Worm (Caenorhabditis elegans) whole organism, L1 larva: Measurements from ENCODE around the gene ggtb-1.

Experiments
- C16A3.4 ChIP-seq: fragments of 150-350 bp; optimal IDR thresholded peaks from 2 replicates; lab custom pipeline; 2014; ENCODE audit warnings: missing biosample characterization, missing genetic modification characterization
- F16B12.6 ChIP-seq: fragments of 150-350 bp; optimal IDR thresholded peaks from 2 replicates; lab custom pipeline; 2014; ENCODE audit warnings: missing biosample characterization, missing genetic modification characterization
- Y116A8C.19 ChIP-seq: sonication (generic microtip); optimal IDR thresholded peaks from 2 replicates; lab custom pipeline; 2016; ENCODE audit warnings: missing compliant biosample characterization, missing genetic modification characterization, borderline replicate concordance
- alr-1 ChIP-seq: fragments of 200-800 bp; sonication (Bioruptor generic); optimal IDR thresholded peaks from 2 replicates; lab custom pipeline; 2018; ENCODE audit warnings: borderline replicate concordance, mild to moderate bottlenecking, missing genetic modification characterization, missing compliant biosample characterization
- aly-2 ChIP-seq: fragments of 150-350 bp; optimal IDR thresholded peaks from 2 replicates; lab custom pipeline; 2014; ENCODE audit warnings: missing biosample characterization, missing genetic modification characterization
- blmp-1 ChIP-seq: fragments of 150-350 bp; optimal IDR thresholded peaks from 2 replicates; lab custom pipeline; 2014; ENCODE audit warnings: missing biosample characterization, missing genetic modification characterization
- ceh-82 ChIP-seq, 3 experiments: fragments of 150-350 bp in 1 of 3; sonication (generic microtip) in 2 of 3; optimal IDR thresholded peaks; 2 replicates each; lab custom pipeline; 2014 to 2017; ENCODE audit warnings: missing biosample characterization in 3 of 3, missing genetic modification characterization in 3 of 3
- ces-1 ChIP-seq: fragments of 150-350 bp; optimal IDR thresholded peaks from 2 replicates; lab custom pipeline; 2014; ENCODE audit warnings: missing biosample characterization, missing genetic modification reagents, missing genetic modification characterization
- dpl-1 ChIP-seq, 3 experiments: fragments of 150-350 bp in 2 of 3; sonication (generic microtip) in 1 of 3; optimal IDR thresholded peaks; 2 replicates each; lab custom pipeline; 2014 to 2017; ENCODE audit warnings: missing biosample characterization in 3 of 3, missing genetic modification characterization in 3 of 3, missing genetic modification reagents in 3 of 3
- dsc-1 ChIP-seq: sonication (generic microtip); optimal IDR thresholded peaks from 2 replicates; lab custom pipeline; 2016; ENCODE audit warnings: mild to moderate bottlenecking, missing genetic modification characterization, missing compliant biosample characterization
- efl-1 ChIP-seq, 4 experiments: fragments of 150-350 bp; optimal IDR thresholded peaks in 3 of 4; peaks in 1 of 4; 1 replicate in 1 of 4; 2 replicates in 3 of 4; lab custom pipeline; 2014; ENCODE audit warnings: missing biosample characterization in 2 of 4, missing genetic modification characterization in 2 of 4, missing genetic modification reagents in 2 of 4
- egl-13 ChIP-seq: sonication (generic microtip); optimal IDR thresholded peaks from 2 replicates; lab custom pipeline; 2016; ENCODE audit warnings: missing genotype, missing genetic modification reagents, missing genetic modification characterization, missing compliant biosample characterization
- elt-2 ChIP-seq: sonication (generic microtip); optimal IDR thresholded peaks from 2 replicates; lab custom pipeline; 2016; ENCODE audit warnings: missing genetic modification characterization, mild to moderate bottlenecking, inconsistent platforms, missing compliant biosample characterization, missing genetic modification reagents
- elt-3 ChIP-seq, 6 experiments: fragments of 150-350 bp in 1 of 6; sonication (generic microtip); optimal IDR thresholded peaks; 2 replicates each; lab custom pipeline; 2017 to 2018; ENCODE audit warnings: missing biosample characterization in 6 of 6, missing genetic modification characterization in 6 of 6, inconsistent platforms in 1 of 6
- fkh-8 ChIP-seq: sonication (generic microtip); optimal IDR thresholded peaks from 2 replicates; lab custom pipeline; 2016; ENCODE audit warnings: mild to moderate bottlenecking, missing genetic modification characterization, missing compliant biosample characterization
- fos-1 ChIP-seq: fragments of 150-350 bp; optimal IDR thresholded peaks from 2 replicates; lab custom pipeline; 2014; ENCODE audit warnings: missing biosample characterization, missing genetic modification characterization
- jun-1 ChIP-seq: fragments of 150-350 bp; optimal IDR thresholded peaks from 2 replicates; lab custom pipeline; 2014; ENCODE audit warnings: missing biosample characterization, missing genetic modification reagents, missing genetic modification characterization
- lin-14 ChIP-seq: fragments of 200-800 bp; sonication (Bioruptor generic); optimal IDR thresholded peaks from 2 replicates; lab custom pipeline; 2018; ENCODE audit warnings: mild to moderate bottlenecking, missing genetic modification characterization, moderate library complexity, missing compliant biosample characterization
- lin-15B ChIP-seq: fragments of 150-350 bp; sonication (generic microtip); optimal IDR thresholded peaks from 3 replicates; lab custom pipeline; 2014; ENCODE audit warnings: missing biosample characterization, missing genetic modification characterization
- lin-39 ChIP-seq: fragments of 150-350 bp; optimal IDR thresholded peaks from 2 replicates; lab custom pipeline; 2014; ENCODE audit warnings: missing biosample characterization, missing genetic modification reagents, missing genetic modification characterization
- lsy-2 ChIP-seq, 2 experiments: fragments of 150-350 bp; optimal IDR thresholded peaks; 2 replicates each; lab custom pipeline; 2014; ENCODE audit warnings: missing biosample characterization in 2 of 2, missing genetic modification characterization in 2 of 2
- mab-9 ChIP-seq: fragments of 200-800 bp; sonication (Bioruptor generic); IDR thresholded peaks from 2 replicates; pipeline ENCODE4 v1.3.6; 2022; ENCODE audit warnings: missing genetic modification reagents, missing genetic modification characterization, missing compliant biosample characterization
- mef-2 ChIP-seq: fragments of 150-350 bp; optimal IDR thresholded peaks from 2 replicates; lab custom pipeline; 2014; ENCODE audit warnings: missing biosample characterization, missing genetic modification characterization
- nhr-11 ChIP-seq: fragments of 150-350 bp; optimal IDR thresholded peaks from 2 replicates; lab custom pipeline; 2014; ENCODE audit warnings: missing biosample characterization, missing genetic modification characterization
- nhr-19 ChIP-seq: fragments of 200-800 bp; sonication (Bioruptor generic); conservative IDR thresholded peaks from 2 replicates; pipeline ENCODE4 v1.3.6; 2022; ENCODE audit warnings: missing genetic modification characterization, missing compliant biosample characterization
- nhr-20 ChIP-seq: sonication (generic microtip); optimal IDR thresholded peaks from 2 replicates; lab custom pipeline; 2016; ENCODE audit warnings: mild to moderate bottlenecking, missing genetic modification characterization, missing compliant biosample characterization
- nhr-237 ChIP-seq: fragments of 150-350 bp; optimal IDR thresholded peaks from 2 replicates; lab custom pipeline; 2014; ENCODE audit warnings: missing biosample characterization, missing genetic modification characterization
- nhr-47 ChIP-seq: sonication (generic microtip); optimal IDR thresholded peaks from 2 replicates; lab custom pipeline; 2016; ENCODE audit warnings: mild to moderate bottlenecking, missing genetic modification characterization, moderate library complexity, missing compliant biosample characterization
- nhr-71 ChIP-seq: sonication (generic microtip); optimal IDR thresholded peaks from 2 replicates; lab custom pipeline; 2016; ENCODE audit warnings: mild to moderate bottlenecking, missing genetic modification characterization, moderate library complexity, missing compliant biosample characterization
- nhr-76 ChIP-seq: sonication (generic microtip); optimal IDR thresholded peaks from 2 replicates; lab custom pipeline; 2017; ENCODE audit warnings: missing biosample characterization, missing genetic modification characterization
- nhr-77 ChIP-seq: fragments of 150-350 bp; optimal IDR thresholded peaks from 2 replicates; lab custom pipeline; 2014; ENCODE audit warnings: missing biosample characterization, missing genetic modification characterization
- nhr-90 ChIP-seq: sonication (generic microtip); optimal IDR thresholded peaks from 2 replicates; lab custom pipeline; 2016; ENCODE audit warnings: mild to moderate bottlenecking, missing genetic modification characterization, missing compliant biosample characterization; ENCODE audit not compliant: poor library complexity
- pag-3 ChIP-seq: sonication (generic microtip); optimal IDR thresholded peaks from 2 replicates; lab custom pipeline; 2017; ENCODE audit warnings: missing genetic modification characterization, mild to moderate bottlenecking, missing compliant biosample characterization, antibody characterized with exemption, borderline replicate concordance; ENCODE audit not compliant: insufficient read depth
- pax-3 ChIP-seq: fragments of 200-800 bp; sonication (Bioruptor generic); optimal IDR thresholded peaks from 2 replicates; lab custom pipeline; 2018; ENCODE audit warnings: mild to moderate bottlenecking, missing genetic modification characterization, moderate library complexity, missing compliant biosample characterization
- rnt-1 ChIP-seq: sonication (generic microtip); optimal IDR thresholded peaks from 2 replicates; lab custom pipeline; 2016; ENCODE audit warnings: mild to moderate bottlenecking, missing genetic modification characterization, moderate library complexity, missing compliant biosample characterization
- snu-23 ChIP-seq: sonication (generic microtip); optimal IDR thresholded peaks from 2 replicates; lab custom pipeline; 2016; ENCODE audit warnings: missing genetic modification characterization, missing compliant biosample characterization
- sox-4 ChIP-seq: sonication (generic microtip); optimal IDR thresholded peaks from 2 replicates; lab custom pipeline; 2016; ENCODE audit warnings: missing genetic modification characterization, missing compliant biosample characterization
- sup-37 ChIP-seq: fragments of 200-800 bp; sonication (Bioruptor generic); optimal IDR thresholded peaks from 2 replicates; lab custom pipeline; 2018; ENCODE audit warnings: mild to moderate bottlenecking, missing genetic modification characterization, missing compliant biosample characterization
- swsn-7 ChIP-seq: sonication (generic microtip); optimal IDR thresholded peaks from 2 replicates; lab custom pipeline; 2016; ENCODE audit warnings: missing genetic modification characterization, missing compliant biosample characterization
- tbx-2 ChIP-seq: sonication (generic microtip); optimal IDR thresholded peaks from 2 replicates; lab custom pipeline; 2016; ENCODE audit warnings: missing genetic modification characterization, missing compliant biosample characterization
- unc-130 ChIP-seq: fragments of 150-350 bp; optimal IDR thresholded peaks from 2 replicates; lab custom pipeline; 2017; ENCODE audit warnings: missing biosample characterization, missing genetic modification characterization, inconsistent platforms
- unc-98 ChIP-seq: fragments of 200-800 bp; sonication (Bioruptor generic); IDR thresholded peaks from 2 replicates; pipeline ENCODE4 v1.3.6; 2022; ENCODE audit warnings: missing genetic modification characterization, missing compliant biosample characterization
- xbp-1 ChIP-seq: sonication (generic microtip); optimal IDR thresholded peaks from 2 replicates; lab custom pipeline; 2016; ENCODE audit warnings: missing genetic modification characterization, missing compliant biosample characterization
- ztf-11 ChIP-seq, 2 experiments: sonication (generic microtip); optimal IDR thresholded peaks; 2 replicates each; lab custom pipeline; 2016 to 2017; ENCODE audit warnings: missing genetic modification characterization in 2 of 2, missing biosample characterization in 1 of 2, missing compliant biosample characterization in 1 of 2

The ggtb-1 gene

ce11 chrIII:7112285-7112684, 21.3 kb upstream of the ggtb-1 start (continued):
- TF ChIP-seq snu-23: no peak

ce11 chrIII:7114952-7115488, 18.5 kb upstream of the ggtb-1 start, which contains the start of gene nhr-10:
Gene nhr-10, minus strand, starts transcription at chrIII:7115438.
- TF ChIP-seq sup-37 (GFP tag; lab: Kevin White, UChicago) (no peak), lin-14 (GFP tag; lab: Kevin White, UChicago) (peak; percentile 40), fkh-8 (peak; percentile 71), swsn-7 (peak; percentile 41), nhr-71 (tag; lab: Kevin White, UChicago) (peak; percentile 74), pax-3 (tag; lab: Kevin White, UChicago) (no peak), ztf-11 (tag; optimal IDR thresholded peaks at IDR 0.05; lab: Kevin White, UChicago) (no peak), nhr-47 (tag; lab: Kevin White, UChicago) (peak; percentile 74), nhr-11 (tag; lab: Kevin White, UChicago) (peak; percentile 48), nhr-90 (tag; lab: Kevin White, UChicago) (no peak), rnt-1 (no peak), lsy-2 (tag; optimal IDR thresholded peaks at IDR 0.05; lab: Kevin White, UChicago) (peak in 1 of 2 experiments; percentile 46), nhr-20 (tag; lab: Kevin White, UChicago) (peak; percentile 0), snu-23 (no peak)

- TF ChIP-seq alr-1 (tag; lab: Kevin White, UChicago) (no peak), pag-3 (tag; lab: Kevin White, UChicago) (no peak), nhr-77 (tag; lab: Kevin White, UChicago) (peak; percentile 74), pax-3 (tag; lab: Kevin White, UChicago) (peak; percentile 53), nhr-19 (peak; percentile 86), sox-4 (tag; lab: Kevin White, UChicago) (peak; percentile 43), dsc-1 (tag; lab: Kevin White, UChicago) (peak; percentile 51), xbp-1 (tag; lab: Kevin White, UChicago) (peak; percentile 50), egl-13 (tag; lab: Kevin White, UChicago) (peak; percentile 2), elt-3 (tag; optimal IDR thresholded peaks at IDR 0.05; lab: Kevin White, UChicago) (peak in 3 of 6 experiments; percentile 12 to 40 (median 14)), nhr-90 (tag; lab: Kevin White, UChicago) (peak; percentile 63), lsy-2 (tag; optimal IDR thresholded peaks at IDR 0.05; lab: Kevin White, UChicago) (peak; percentile 73 to 84), mab-9 (GFP tag; lab: Robert Waterston, UW) (no peak), nhr-20 (tag; lab: Kevin White, UChicago) (peak; percentile 88), jun-1 (tag; lab: Kevin White, UChicago) (peak; percentile 84), snu-23 (peak; percentile 88), elt-2 (peak; percentile 26), Y116A8C.19 (tag; lab: Kevin White, UChicago) (no peak), lin-39 (tag; lab: Kevin White, UChicago) (peak; percentile 51), unc-98 (no peak), fkh-8 (peak; percentile 86), fos-1 (tag; lab: Kevin White, UChicago) (peak; percentile 41), C16A3.4 (tag; lab: Kevin White, UChicago) (peak; percentile 72), dpl-1 (GFP tag; optimal IDR thresholded peaks at IDR 0.05; lab: Kevin White, UChicago) (peak; percentile 13 to 61 (median 29)), ztf-11 (tag; optimal IDR thresholded peaks at IDR 0.05; lab: Kevin White, UChicago) (no peak), nhr-71 (tag; lab: Kevin White, UChicago) (peak; percentile 91), nhr-237 (no peak), nhr-76 (no peak), tbx-2 (tag; lab: Kevin White, UChicago) (peak; percentile 55), lin-15B (tag; lab: Kevin White, UChicago) (no peak), ces-1 (GFP tag; lab: Kevin White, UChicago) (no peak), ceh-82 (tag; optimal IDR thresholded peaks at IDR 0.05; lab: Kevin White, UChicago) (peak; percentile 50 to 64 (median 59)), unc-130 (tag; lab: Kevin White, UChicago) (no peak), mef-2 (tag; lab: Kevin White, UChicago) (no peak), aly-2 (tag; lab: Kevin White, UChicago) (peak; percentile 68), efl-1 (optimal IDR thresholded peaks at IDR 0.05; lab: Kevin White, UChicago) (peak; percentile 67 to 75), efl-1 (GFP tag; optimal IDR thresholded peaks at IDR 0.05 in 1 of 2; lab: Kevin White, UChicago) (peak; percentile 39 to 93), rnt-1 (peak; percentile 63), blmp-1 (tag; lab: Kevin White, UChicago) (peak; percentile 78), F16B12.6 (tag; lab: Kevin White, UChicago) (peak; percentile 28)
Measured at ce11 chrIII:7116615-7117252, 16.8 kb upstream of the ggtb-1 start.
